Fruit fly (Drosophila melanogaster) whole organism, embryonic: Measurements from ENCODE around the gene Pig1.

Experiments used
- Blimp-1 ChIP-seq: fragments of 200-800 bp; sonication (Bioruptor generic); optimal IDR thresholded peaks from 3 replicates; lab custom pipeline; 2018; ENCODE audit warnings: missing biosample characterization, missing genetic modification characterization, mild to moderate bottlenecking, moderate library complexity, missing genetic modification reagents
- Bteb2 ChIP-seq: fragments of 200-800 bp; sonication (Bioruptor generic); optimal IDR thresholded peaks from 2 replicates; lab custom pipeline; 2016; ENCODE audit warnings: missing biosample characterization, missing genetic modification characterization
- CG10147 ChIP-seq: fragments of 200-800 bp; sonication (Bioruptor generic); optimal IDR thresholded peaks from 2 replicates; lab custom pipeline; 2019; ENCODE audit warnings: missing biosample characterization, mild to moderate bottlenecking, missing genetic modification characterization, moderate library complexity
- CG11456 ChIP-seq: fragments of 200-800 bp; sonication (Bioruptor generic); IDR thresholded peaks from 3 replicates; pipeline ENCODE4 v1.3.6; 2022; ENCODE audit warnings: missing biosample characterization, missing genetic modification characterization
- CG11695 ChIP-seq: fragments of 200-800 bp; sonication (Bioruptor generic); IDR thresholded peaks from 3 replicates; pipeline ENCODE4 v1.3.6; 2022; ENCODE audit warnings: missing biosample characterization, missing genetic modification characterization
- CG14014 ChIP-seq: fragments of 200-800 bp; sonication (Bioruptor generic); IDR thresholded peaks from 2 replicates; pipeline ENCODE4 v1.3.6; 2022; ENCODE audit warnings: missing biosample characterization, missing genetic modification characterization
- CG14860 ChIP-seq: fragments of 200-800 bp; sonication (Bioruptor generic); IDR thresholded peaks from 3 replicates; pipeline ENCODE4 v1.3.6; 2022; ENCODE audit warnings: missing biosample characterization, missing genetic modification characterization; ENCODE audit not compliant: partially characterized antibody
- CG14965 ChIP-seq: fragments of 200-800 bp; sonication (Bioruptor generic); optimal IDR thresholded peaks from 2 replicates; lab custom pipeline; 2016; ENCODE audit warnings: missing biosample characterization, missing genetic modification characterization, borderline replicate concordance
- CG15073 ChIP-seq: fragments of 200-800 bp; sonication (Bioruptor generic); optimal IDR thresholded peaks from 2 replicates; lab custom pipeline; 2016; ENCODE audit warnings: missing biosample characterization, missing genetic modification characterization
- CG17912 ChIP-seq: fragments of 200-800 bp; sonication (Bioruptor generic); optimal IDR thresholded peaks from 2 replicates; lab custom pipeline; 2018; ENCODE audit warnings: missing biosample characterization, mild to moderate bottlenecking, missing genetic modification characterization
- CG18619 ChIP-seq: fragments of 200-800 bp; sonication (Bioruptor generic); optimal IDR thresholded peaks from 3 replicates; lab custom pipeline; 2017; ENCODE audit warnings: missing biosample characterization, mild to moderate bottlenecking, missing genetic modification characterization
- CG30403 ChIP-seq: fragments of 200-800 bp; sonication (Bioruptor generic); optimal IDR thresholded peaks from 3 replicates; lab custom pipeline; 2016; ENCODE audit warnings: missing biosample characterization, missing genetic modification characterization
- CG32772 ChIP-seq: fragments of 200-800 bp; sonication (Bioruptor generic); IDR thresholded peaks from 2 replicates; pipeline ENCODE4 v1.3.6; 2022; ENCODE audit warnings: missing biosample characterization, missing genetic modification characterization
- CG34422 ChIP-seq: fragments of 200-800 bp; sonication (Bioruptor generic); IDR thresholded peaks from 3 replicates; pipeline ENCODE4 v1.3.6; 2022; ENCODE audit warnings: missing biosample characterization, missing genetic modification characterization
- CG6254 ChIP-seq: fragments of 200-800 bp; sonication (Bioruptor generic); optimal IDR thresholded peaks from 3 replicates; lab custom pipeline; 2017; ENCODE audit warnings: mild to moderate bottlenecking, missing biosample characterization, missing genetic modification reagents, missing genetic modification characterization
- CG6683 ChIP-seq: fragments of 200-800 bp; sonication (Bioruptor generic); optimal IDR thresholded peaks from 2 replicates; lab custom pipeline; 2017; ENCODE audit warnings: missing biosample characterization, mild to moderate bottlenecking, missing genetic modification characterization, missing genetic modification reagents
- CG6791 ChIP-seq: fragments of 200-800 bp; sonication (Bioruptor generic); IDR thresholded peaks from 3 replicates; pipeline ENCODE4 v1.3.6; 2022; ENCODE audit warnings: missing biosample characterization, missing genetic modification characterization; ENCODE audit not compliant: partially characterized antibody
- CG9609 ChIP-seq: fragments of 200-800 bp; sonication (Bioruptor generic); optimal IDR thresholded peaks from 3 replicates; lab custom pipeline; 2016; ENCODE audit warnings: missing biosample characterization, missing genetic modification characterization
- CG9932 ChIP-seq: fragments of 200-800 bp; sonication (Bioruptor generic); IDR thresholded peaks from 2 replicates; pipeline ENCODE4 v1.3.6; 2022; ENCODE audit warnings: missing biosample characterization, missing genetic modification characterization
- Fer2 ChIP-seq: fragments of 200-800 bp; sonication (Bioruptor generic); optimal IDR thresholded peaks from 2 replicates; lab custom pipeline; 2018; ENCODE audit warnings: missing biosample characterization, mild to moderate bottlenecking, missing genetic modification characterization, moderate library complexity
- Lim3 ChIP-seq: fragments of 200-800 bp; sonication (Bioruptor generic); IDR thresholded peaks from 2 replicates; pipeline ENCODE4 v1.3.6; 2022; ENCODE audit warnings: missing biosample characterization, missing genetic modification characterization
- MESR4 ChIP-seq: fragments of 200-800 bp; sonication (Bioruptor generic); optimal IDR thresholded peaks from 2 replicates; lab custom pipeline; 2018; ENCODE audit warnings: missing biosample characterization, mild to moderate bottlenecking, missing genetic modification characterization, moderate library complexity
- Med ChIP-seq: fragments of 200-800 bp; sonication (Bioruptor generic); peaks from one replicate; lab custom pipeline; 2016; ENCODE audit warnings: missing biosample characterization, missing genetic modification characterization, mild to moderate bottlenecking, inconsistent platforms, moderate library complexity
- Meics ChIP-seq: fragments of 200-800 bp; sonication (Bioruptor generic); optimal IDR thresholded peaks from 2 replicates; lab custom pipeline; 2017; ENCODE audit warnings: missing biosample characterization, mild to moderate bottlenecking, missing genetic modification characterization
- Nf-YA ChIP-seq: fragments of 200-800 bp; sonication (Bioruptor generic); IDR thresholded peaks from 2 replicates; pipeline ENCODE4 v1.3.6; 2022; ENCODE audit warnings: missing biosample characterization, missing genetic modification characterization
- Ravus ChIP-seq: fragments of 200-800 bp; sonication (Bioruptor generic); IDR thresholded peaks from 2 replicates; pipeline ENCODE4 v1.3.6; 2022; ENCODE audit warnings: missing biosample characterization, missing genetic modification characterization
- Tbp ChIP-seq: fragments of >200 bp; optimal IDR thresholded peaks from 2 replicates; lab custom pipeline; 2018; ENCODE audit warnings: missing biosample characterization, missing genetic modification characterization
- Xbp1 ChIP-seq: fragments of 200-800 bp; sonication (Bioruptor generic); optimal IDR thresholded peaks from 3 replicates; lab custom pipeline; 2016; ENCODE audit warnings: missing biosample characterization, mild to moderate bottlenecking, missing genetic modification characterization
- aop ChIP-seq: fragments of 200-800 bp; sonication (Bioruptor generic); IDR thresholded peaks from 2 replicates; pipeline ENCODE4 v1.3.6; 2022; ENCODE audit warnings: missing biosample characterization, missing genetic modification characterization
- cg ChIP-seq: fragments of 200-800 bp; sonication (Bioruptor generic); optimal IDR thresholded peaks from 3 replicates; lab custom pipeline; 2019; ENCODE audit warnings: missing biosample characterization, mild to moderate bottlenecking, missing genetic modification characterization, moderate library complexity
- corto ChIP-seq: fragments of 200-800 bp; sonication (Bioruptor generic); optimal IDR thresholded peaks from 2 replicates; lab custom pipeline; 2016; ENCODE audit warnings: missing biosample characterization, mild to moderate bottlenecking, missing genetic modification characterization, moderate library complexity
- crc ChIP-seq: fragments of 200-800 bp; sonication (Bioruptor generic); optimal IDR thresholded peaks from 2 replicates; lab custom pipeline; 2016; ENCODE audit warnings: missing biosample characterization, missing genetic modification characterization
- dmrt99B ChIP-seq: fragments of 200-800 bp; sonication (Bioruptor generic); optimal IDR thresholded peaks from 2 replicates; lab custom pipeline; 2018; ENCODE audit warnings: missing biosample characterization, mild to moderate bottlenecking, missing genetic modification characterization, moderate library complexity
- ems ChIP-seq: fragments of 200-800 bp; sonication (Bioruptor generic); optimal IDR thresholded peaks from 3 replicates; lab custom pipeline; 2016; ENCODE audit warnings: missing biosample characterization, missing genetic modification characterization
- esg ChIP-seq: fragments of 200-800 bp; sonication (Bioruptor generic); conservative IDR thresholded peaks from 2 replicates; pipeline ENCODE4 v1.3.6; 2022; ENCODE audit warnings: missing biosample characterization, missing genetic modification characterization
- fd64A ChIP-seq: fragments of 200-800 bp; sonication (Bioruptor generic); optimal IDR thresholded peaks from 3 replicates; lab custom pipeline; 2018; ENCODE audit warnings: missing biosample characterization, mild to moderate bottlenecking, missing genetic modification characterization
- grau ChIP-seq: fragments of 200-800 bp; optimal IDR thresholded peaks from 3 replicates; lab custom pipeline; 2019; ENCODE audit warnings: missing biosample characterization, mild to moderate bottlenecking, missing genetic modification characterization, moderate library complexity
- gsb-n ChIP-seq: fragments of 200-800 bp; sonication (Bioruptor generic); optimal IDR thresholded peaks from 3 replicates; lab custom pipeline; 2018; ENCODE audit warnings: missing biosample characterization, mild to moderate bottlenecking, missing genetic modification characterization
- ind ChIP-seq: fragments of 200-800 bp; sonication (Bioruptor generic); optimal IDR thresholded peaks from 3 replicates; lab custom pipeline; 2016; ENCODE audit warnings: missing biosample characterization, missing genetic modification characterization
- maf-S ChIP-seq: fragments of 200-800 bp; sonication (Bioruptor generic); optimal IDR thresholded peaks from 2 replicates; lab custom pipeline; 2016; ENCODE audit warnings: missing biosample characterization, missing genetic modification characterization
- mirr ChIP-seq: fragments of 200-800 bp; sonication (Bioruptor generic); optimal IDR thresholded peaks from 3 replicates; lab custom pipeline; 2018; ENCODE audit warnings: missing biosample characterization, mild to moderate bottlenecking, missing genetic modification characterization
- nerfin-2 ChIP-seq: fragments of 200-800 bp; sonication (Bioruptor generic); IDR thresholded peaks from 2 replicates; pipeline ENCODE4 v1.3.6; 2022; ENCODE audit warnings: missing biosample characterization, missing genetic modification characterization; ENCODE audit not compliant: partially characterized antibody
- p53 ChIP-seq: fragments of 200-800 bp; sonication (Bioruptor generic); optimal IDR thresholded peaks from 2 replicates; lab custom pipeline; 2016; ENCODE audit warnings: missing biosample characterization, missing genetic modification characterization
- pita ChIP-seq: fragments of 200-800 bp; sonication (Bioruptor generic); optimal IDR thresholded peaks from 2 replicates; lab custom pipeline; 2017; ENCODE audit warnings: missing biosample characterization, mild to moderate bottlenecking, missing genetic modification characterization
- repo ChIP-seq: fragments of 200-800 bp; sonication (Bioruptor generic); optimal IDR thresholded peaks from 2 replicates; lab custom pipeline; 2016; ENCODE audit warnings: missing biosample characterization, missing genetic modification characterization
- ro ChIP-seq: fragments of 200-800 bp; sonication (Bioruptor generic); IDR thresholded peaks from 2 replicates; pipeline ENCODE4 v1.3.6; 2022; ENCODE audit warnings: missing biosample characterization, missing genetic modification characterization
- shn ChIP-seq: fragments of 200-800 bp; sonication (Bioruptor generic); optimal IDR thresholded peaks from 3 replicates; lab custom pipeline; 2016; ENCODE audit warnings: missing biosample characterization, missing genetic modification characterization
- sim ChIP-seq: fragments of 200-800 bp; sonication (Bioruptor generic); IDR thresholded peaks from 2 replicates; pipeline ENCODE4 v1.3.6; 2022; ENCODE audit warnings: missing biosample characterization, missing genetic modification characterization
- trh ChIP-seq: fragments of 200-800 bp; sonication (Bioruptor generic); optimal IDR thresholded peaks from 2 replicates; lab custom pipeline; 2016; ENCODE audit warnings: missing biosample characterization, missing genetic modification characterization
- ttk ChIP-seq: fragments of 200-800 bp; sonication (Bioruptor generic); IDR thresholded peaks from 2 replicates; pipeline ENCODE4 v2.1.2; 2022; ENCODE audit warnings: missing biosample characterization, missing genetic modification characterization
- wek ChIP-seq: fragments of 200-800 bp; sonication (Bioruptor generic); optimal IDR thresholded peaks from 3 replicates; lab custom pipeline; 2018; ENCODE audit warnings: missing biosample characterization, mild to moderate bottlenecking, missing genetic modification characterization, moderate library complexity
- zfh2 ChIP-seq: fragments of 200-800 bp; sonication (Bioruptor generic); optimal IDR thresholded peaks from 2 replicates; lab custom pipeline; 2016; ENCODE audit warnings: missing biosample characterization, missing genetic modification characterization

Gene Pig1

dm6 chrX:3273557-3273956 lies 24.5 kb upstream of the Pig1 start (continued):
- TF ChIP-seq maf-S (GFP tag; lab: Kevin White, UChicago), result no peak
- TF ChIP-seq Blimp-1, result no peak
- no peak for TF ChIP-seq ind (GFP tag; lab: Kevin White, UChicago)
- TF ChIP-seq MESR4, result no peak
- no peak for TF ChIP-seq CG30403 (GFP tag; lab: Kevin White, UChicago)
- no peak for TF ChIP-seq Med
- TF ChIP-seq CG14014, result peak; percentile 59; the same call in 1 of the 2 replicates
- TF ChIP-seq esg (GFP tag; lab: Robert Waterston, UW), result no peak
- no peak for TF ChIP-seq sim (GFP tag; lab: Robert Waterston, UW)
- no peak for TF ChIP-seq fd64A (GFP tag; lab: Kevin White, UChicago)
- no peak for TF ChIP-seq Fer2 (tag; lab: Kevin White, UChicago)
- TF ChIP-seq CG15073 (GFP tag; lab: Kevin White, UChicago), result no peak
- no peak for TF ChIP-seq nerfin-2 (GFP tag; lab: Robert Waterston, UW)
- TF ChIP-seq aop (GFP tag; lab: Robert Waterston, UW), result no peak
- no peak for TF ChIP-seq CG17912 (GFP tag; lab: Kevin White, UChicago)
- TF ChIP-seq gsb-n, result no peak
- TF ChIP-seq Xbp1 (GFP tag; lab: Kevin White, UChicago), result no peak
- TF ChIP-seq grau (tag; lab: Kevin White, UChicago), result no peak
- no peak for TF ChIP-seq ems (GFP tag; lab: Kevin White, UChicago)
- no peak for TF ChIP-seq CG10147 (GFP tag; lab: Kevin White, UChicago)
- TF ChIP-seq repo, result no peak
- TF ChIP-seq p53 (GFP tag; lab: Kevin White, UChicago), result no peak
- no peak for TF ChIP-seq CG34422
- TF ChIP-seq crc (GFP tag; lab: Kevin White, UChicago), result no peak
- no peak for TF ChIP-seq CG6791
- TF ChIP-seq CG11695 (GFP tag; lab: Robert Waterston, UW), result 0 out of 3 replicates have a peak, but pooled peaks have one; percentile 35
- TF ChIP-seq CG14860 (GFP tag; lab: Robert Waterston, UW), result no peak
- TF ChIP-seq Nf-YA, result no peak
- no peak for TF ChIP-seq CG14965 (GFP tag; lab: Kevin White, UChicago)
- 0 out of 2 replicates have a peak, but pooled peaks have one; percentile 45 for TF ChIP-seq CG9932 (GFP tag; lab: Robert Waterston, UW)
- peak; percentile 54 for TF ChIP-seq Meics
- TF ChIP-seq trh (GFP tag; lab: Kevin White, UChicago), result no peak
- TF ChIP-seq CG6254 (GFP tag; lab: Kevin White, UChicago), result no peak
- TF ChIP-seq Lim3, result no peak
- TF ChIP-seq CG32772 (GFP tag; lab: Robert Waterston, UW), result no peak; the same call in 1 of the 2 replicates
- TF ChIP-seq ttk, result peak; percentile 41; the same call in 1 of the 2 replicates
- TF ChIP-seq zfh2 (GFP tag; lab: Kevin White, UChicago), result peak; percentile 22
- TF ChIP-seq corto (GFP tag; lab: Kevin White, UChicago), result no peak
- TF ChIP-seq pita (GFP tag; lab: Kevin White, UChicago), result no peak
- TF ChIP-seq shn, result no peak
- no peak for TF ChIP-seq ro (GFP tag; lab: Robert Waterston, UW)
- TF ChIP-seq CG6683, result no peak
- no peak for TF ChIP-seq wek
- peak; percentile 68; the same call in 1 of the 3 replicates for TF ChIP-seq CG11456
- peak; percentile 0 for TF ChIP-seq mirr (GFP tag; lab: Kevin White, UChicago)
- TF ChIP-seq Bteb2 (GFP tag; lab: Kevin White, UChicago), result no peak
- no peak for TF ChIP-seq Ravus (GFP tag; lab: Robert Waterston, UW)
- no peak for TF ChIP-seq CG9609 (GFP tag; lab: Kevin White, UChicago)
- TF ChIP-seq cg (GFP tag; lab: Kevin White, UChicago), result no peak
- TF ChIP-seq Tbp (GFP tag; lab: Kevin White, UChicago), result no peak
- no peak for TF ChIP-seq dmrt99B
- no peak for TF ChIP-seq CG18619 (GFP tag; lab: Kevin White, UChicago)
